Worm (Caenorhabditis elegans) whole organism, L3 larva: ENCODE data around the gene C29F9.2.

Experiments
- aly-2 ChIP-seq: fragments of 150-350 bp; optimal IDR thresholded peaks from 2 replicates; lab custom pipeline; 2014; ENCODE audit warnings: missing biosample characterization, missing genetic modification characterization
- ama-1 ChIP-seq: fragments of 150-350 bp; optimal IDR thresholded peaks from 2 replicates; lab custom pipeline; 2018
- ceh-16 ChIP-seq: sonication (generic microtip); optimal IDR thresholded peaks from 2 replicates; lab custom pipeline; 2017; ENCODE audit warnings: missing biosample characterization, missing genetic modification characterization
- egl-27 ChIP-seq: sonication (generic microtip); optimal IDR thresholded peaks from 4 replicates; lab custom pipeline; 2017; ENCODE audit warnings: missing biosample characterization, missing genetic modification reagents, missing genetic modification characterization
- fkh-2 ChIP-seq: fragments of 150-350 bp; optimal IDR thresholded peaks from 2 replicates; lab custom pipeline; 2014; ENCODE audit warnings: missing biosample characterization, missing genetic modification reagents, missing genetic modification characterization
- fos-1 ChIP-seq: fragments of 150-350 bp; optimal IDR thresholded peaks from 2 replicates; lab custom pipeline; 2014; ENCODE audit warnings: missing biosample characterization, missing genetic modification characterization
- hmg-11 ChIP-seq: sonication (generic microtip); optimal IDR thresholded peaks from 2 replicates; lab custom pipeline; 2016; ENCODE audit warnings: missing genetic modification characterization, missing compliant biosample characterization
- nhr-28 ChIP-seq: fragments of 150-350 bp; optimal IDR thresholded peaks from 2 replicates; lab custom pipeline; 2014; ENCODE audit warnings: missing biosample characterization, missing genetic modification characterization
- nhr-67 ChIP-seq: fragments of 150-350 bp; optimal IDR thresholded peaks from 2 replicates; lab custom pipeline; 2014; ENCODE audit warnings: missing biosample characterization, missing genetic modification characterization
- pha-4 ChIP-seq: fragments of 150-350 bp; optimal IDR thresholded peaks from 2 replicates; lab custom pipeline; 2014; ENCODE audit warnings: missing biosample characterization, missing genetic modification reagents, missing genetic modification characterization
- unc-39 ChIP-seq: sonication (generic microtip); optimal IDR thresholded peaks from 4 replicates; lab custom pipeline; 2017; ENCODE audit warnings: missing biosample characterization, missing genetic modification characterization
- ztf-11 ChIP-seq: fragments of 150-350 bp; optimal IDR thresholded peaks from 2 replicates; lab custom pipeline; 2014; ENCODE audit warnings: missing biosample characterization, missing genetic modification characterization

ce11 chrIII:92247-92646 is 38.5 kb upstream of the C29F9.2 start:
- TF ChIP-seq ztf-11 (tag; lab: Kevin White, UChicago) (no peak), ama-1 (lab: Kevin White, UChicago) (no peak), pha-4 (tag; lab: Kevin White, UChicago) (no peak), fkh-2 (tag; lab: Kevin White, UChicago) (no peak), egl-27 (tag; lab: Kevin White, UChicago) (no peak), aly-2 (tag; lab: Kevin White, UChicago) (no peak), nhr-67 (tag; lab: Kevin White, UChicago) (no peak), nhr-28 (tag; lab: Kevin White, UChicago) (no peak), hmg-11 (tag; lab: Kevin White, UChicago) (no peak), fos-1 (tag; lab: Kevin White, UChicago) (no peak), unc-39 (tag; lab: Kevin White, UChicago) (no peak), ceh-16 (tag; lab: Kevin White, UChicago) (no peak)
